Worm (Caenorhabditis elegans) whole organism, L4 larva: ENCODE measurements around the gene mca-2.

Source experiments
- F10B5.3 ChIP-seq: sonication (generic microtip); optimal IDR thresholded peaks from 2 replicates; lab custom pipeline; 2016; ENCODE audit warnings: mild to moderate bottlenecking, missing genetic modification characterization, missing compliant biosample characterization
- F37D6.2 ChIP-seq: sonication (generic microtip); optimal IDR thresholded peaks from 2 replicates; lab custom pipeline; 2016; ENCODE audit warnings: mild to moderate bottlenecking, missing genetic modification characterization, missing compliant biosample characterization
- Y48G9A.11 ChIP-seq: fragments of 200-800 bp; sonication (Bioruptor generic); IDR thresholded peaks from 2 replicates; pipeline ENCODE4 v1.3.6; 2022; ENCODE audit warnings: missing genetic modification reagents, missing genetic modification characterization, missing compliant biosample characterization
- ZK337.2 ChIP-seq: fragments of 200-800 bp; sonication (Bioruptor generic); IDR thresholded peaks from 2 replicates; pipeline ENCODE4 v1.3.6; 2022; ENCODE audit warnings: missing genetic modification reagents, missing genetic modification characterization, missing compliant biosample characterization
- aha-1 ChIP-seq: fragments of 150-350 bp; peaks from one replicate; lab custom pipeline; 2014; ENCODE audit warnings: missing biosample characterization, missing genetic modification characterization
- aly-2 ChIP-seq: sonication (generic microtip); optimal IDR thresholded peaks from 2 replicates; lab custom pipeline; 2018; ENCODE audit warnings: missing biosample characterization, missing genetic modification characterization
- ama-1 ChIP-seq: fragments of 150-350 bp; optimal IDR thresholded peaks from 2 replicates; lab custom pipeline; 2014; ENCODE audit warnings: inconsistent platforms, mixed read lengths
- arid-1 ChIP-seq: fragments of 200-800 bp; sonication (Bioruptor generic); conservative IDR thresholded peaks from 2 replicates; pipeline ENCODE4 v1.3.6; 2022; ENCODE audit warnings: missing genetic modification reagents, missing genetic modification characterization, missing compliant biosample characterization
- ceh-20 ChIP-seq: fragments of 200-800 bp; sonication (Bioruptor generic); IDR thresholded peaks from 2 replicates; pipeline ENCODE4 v1.3.6; 2022; ENCODE audit warnings: missing genetic modification reagents, missing genetic modification characterization, missing compliant biosample characterization
- ceh-28 ChIP-seq: fragments of 150-350 bp; optimal IDR thresholded peaks from 2 replicates; lab custom pipeline; 2014; ENCODE audit warnings: missing biosample characterization, missing genetic modification reagents, missing genetic modification characterization
- ceh-62 ChIP-seq: sonication (generic microtip); optimal IDR thresholded peaks from 2 replicates; lab custom pipeline; 2017; ENCODE audit warnings: missing biosample characterization, missing genetic modification characterization
- ces-1 ChIP-seq: fragments of 150-350 bp; sonication (generic microtip); optimal IDR thresholded peaks from 4 replicates; lab custom pipeline; 2014; ENCODE audit warnings: missing biosample characterization, missing genetic modification reagents, missing genetic modification characterization
- cey-2 ChIP-seq: sonication (generic microtip); optimal IDR thresholded peaks from 3 replicates; lab custom pipeline; 2017; ENCODE audit warnings: missing genetic modification characterization, mild to moderate bottlenecking, missing compliant biosample characterization, antibody characterized with exemption, borderline replicate concordance; ENCODE audit not compliant: insufficient read depth
- ctbp-1 ChIP-seq: fragments of 200-800 bp; sonication (Bioruptor generic); IDR thresholded peaks from 2 replicates; pipeline ENCODE4 v1.3.6; 2022; ENCODE audit warnings: missing genetic modification reagents, missing genetic modification characterization, missing compliant biosample characterization
- daf-12 ChIP-seq: fragments of 150-350 bp; optimal IDR thresholded peaks from 2 replicates; lab custom pipeline; 2014; ENCODE audit warnings: missing biosample characterization, missing genetic modification reagents, missing genetic modification characterization
- daf-19 ChIP-seq: fragments of 200-800 bp; sonication (Bioruptor generic); conservative IDR thresholded peaks from 2 replicates; pipeline ENCODE4 v1.3.6; 2022; ENCODE audit warnings: missing genetic modification characterization, missing compliant biosample characterization
- daf-8 ChIP-seq: fragments of 200-800 bp; sonication (Bioruptor generic); IDR thresholded peaks from 2 replicates; pipeline ENCODE4 v1.3.6; 2022; ENCODE audit warnings: missing genetic modification characterization, missing compliant biosample characterization
- dmd-8 ChIP-seq: fragments of 200-800 bp; sonication (Bioruptor generic); IDR thresholded peaks from 2 replicates; pipeline ENCODE4 v1.3.6; 2022; ENCODE audit warnings: missing genetic modification characterization, missing compliant biosample characterization
- duxl-1 ChIP-seq: sonication (generic microtip); optimal IDR thresholded peaks from 2 replicates; lab custom pipeline; 2016; ENCODE audit warnings: mild to moderate bottlenecking, missing genetic modification characterization, moderate library complexity, missing compliant biosample characterization; ENCODE audit not compliant: poor library complexity
- egl-27 ChIP-seq: sonication (generic microtip); optimal IDR thresholded peaks from 3 replicates; lab custom pipeline; 2017; ENCODE audit warnings: missing biosample characterization, missing genetic modification reagents, missing genetic modification characterization
- egl-43 ChIP-seq: fragments of 200-800 bp; sonication (Bioruptor generic); IDR thresholded peaks from 2 replicates; pipeline ENCODE4 v1.3.6; 2022; ENCODE audit warnings: missing genetic modification reagents, missing genetic modification characterization, missing compliant biosample characterization
- gei-8 ChIP-seq: fragments of 200-800 bp; sonication (Bioruptor generic); optimal IDR thresholded peaks from 2 replicates; lab custom pipeline; 2018; ENCODE audit warnings: mild to moderate bottlenecking, missing genetic modification characterization, missing compliant biosample characterization
- hif-1 ChIP-seq, 2 experiments: sonication (generic microtip); optimal IDR thresholded peaks; 2 replicates each; lab custom pipeline; 2016 to 2017; ENCODE audit warnings: missing compliant biosample characterization in 2 of 2, missing genetic modification characterization in 2 of 2, missing genetic modification reagents in 2 of 2, missing genotype in 2 of 2, mild to moderate bottlenecking in 1 of 2
- hlh-30 ChIP-seq: sonication (generic microtip); optimal IDR thresholded peaks from 2 replicates; lab custom pipeline; 2017; ENCODE audit warnings: antibody characterized with exemption, mild to moderate bottlenecking, missing genetic modification characterization, missing compliant biosample characterization; ENCODE audit not compliant: insufficient read depth
- hmg-1.1 ChIP-seq: fragments of 200-800 bp; sonication (Bioruptor generic); IDR thresholded peaks from 2 replicates; pipeline ENCODE4 v1.3.6; 2022; ENCODE audit warnings: missing genetic modification reagents, missing genetic modification characterization, missing compliant biosample characterization
- lin-29 ChIP-seq: fragments of 200-800 bp; sonication (Bioruptor generic); IDR thresholded peaks from 2 replicates; pipeline ENCODE4 v1.3.6; 2022; ENCODE audit warnings: missing genetic modification reagents, missing genetic modification characterization, missing compliant biosample characterization
- lir-3 ChIP-seq: sonication (generic microtip); optimal IDR thresholded peaks from 2 replicates; lab custom pipeline; 2016; ENCODE audit warnings: mild to moderate bottlenecking, missing genetic modification characterization, missing compliant biosample characterization
- lsy-2 ChIP-seq, 2 experiments: fragments of 150-350 bp in 1 of 2; sonication (generic microtip) in 1 of 2; optimal IDR thresholded peaks; 2 replicates each; lab custom pipeline; 2014 to 2017; ENCODE audit warnings: missing biosample characterization in 2 of 2, missing genetic modification characterization in 2 of 2
- madf-9 ChIP-seq: fragments of 200-800 bp; sonication (Bioruptor generic); conservative IDR thresholded peaks from 2 replicates; pipeline ENCODE4 v1.3.6; 2022; ENCODE audit warnings: missing genetic modification reagents, missing genetic modification characterization, missing compliant biosample characterization
- mdl-1 ChIP-seq, 2 experiments: fragments of 150-350 bp in 1 of 2; sonication (generic microtip) in 1 of 2; optimal IDR thresholded peaks; 2 replicates each; lab custom pipeline; 2014 to 2017; ENCODE audit warnings: missing biosample characterization in 2 of 2, missing genetic modification characterization in 2 of 2
- mdt-29 ChIP-seq: fragments of 200-800 bp; sonication (Bioruptor generic); IDR thresholded peaks from 2 replicates; pipeline ENCODE4 v1.3.6; 2022; ENCODE audit warnings: missing genetic modification reagents, missing genetic modification characterization, missing compliant biosample characterization
- mep-1 ChIP-seq: fragments of 150-350 bp; sonication (generic microtip); optimal IDR thresholded peaks from 3 replicates; lab custom pipeline; 2014; ENCODE audit warnings: missing biosample characterization, missing genetic modification characterization
- mxl-2 ChIP-seq: fragments of 200-800 bp; sonication (Bioruptor generic); conservative IDR thresholded peaks from 2 replicates; pipeline ENCODE4 v1.3.6; 2022; ENCODE audit warnings: missing genetic modification reagents, missing genetic modification characterization, missing compliant biosample characterization
- nhr-102 ChIP-seq: sonication (generic microtip); optimal IDR thresholded peaks from 2 replicates; lab custom pipeline; 2016; ENCODE audit warnings: mild to moderate bottlenecking, missing genetic modification characterization, moderate library complexity, missing compliant biosample characterization
- nhr-11 ChIP-seq: fragments of 150-350 bp; optimal IDR thresholded peaks from 2 replicates; lab custom pipeline; 2014; ENCODE audit warnings: missing biosample characterization, missing genetic modification characterization
- nhr-237 ChIP-seq: sonication (generic microtip); optimal IDR thresholded peaks from 2 replicates; lab custom pipeline; 2017; ENCODE audit warnings: missing biosample characterization, missing genetic modification characterization
- nhr-25 ChIP-seq: sonication (generic microtip); optimal IDR thresholded peaks from 2 replicates; lab custom pipeline; 2017; ENCODE audit warnings: missing genetic modification characterization, mild to moderate bottlenecking, missing compliant biosample characterization, antibody characterized with exemption, moderate library complexity, borderline replicate concordance; ENCODE audit not compliant: insufficient read depth
- nhr-28 ChIP-seq: fragments of 150-350 bp; optimal IDR thresholded peaks from 2 replicates; lab custom pipeline; 2014; ENCODE audit warnings: missing biosample characterization, missing genetic modification characterization
- nhr-42 ChIP-seq: fragments of 200-800 bp; sonication (Bioruptor generic); IDR thresholded peaks from 2 replicates; pipeline ENCODE4 v1.3.6; 2022; ENCODE audit warnings: missing genetic modification characterization, missing compliant biosample characterization
- php-3 ChIP-seq: fragments of 200-800 bp; sonication (Bioruptor generic); IDR thresholded peaks from 2 replicates; pipeline ENCODE4 v1.3.6; 2022; ENCODE audit warnings: missing genetic modification reagents, missing genetic modification characterization, missing compliant biosample characterization
- rbr-2 ChIP-seq: sonication (generic microtip); optimal IDR thresholded peaks from 2 replicates; lab custom pipeline; 2016; ENCODE audit warnings: missing genotype, missing genetic modification characterization, missing compliant biosample characterization
- sdz-12 ChIP-seq: fragments of 200-800 bp; sonication (Bioruptor generic); optimal IDR thresholded peaks from 2 replicates; lab custom pipeline; 2018; ENCODE audit warnings: mild to moderate bottlenecking, missing genetic modification characterization, missing compliant biosample characterization
- snpc-1.2 ChIP-seq: fragments of 200-800 bp; sonication (Bioruptor generic); IDR thresholded peaks from 2 replicates; pipeline ENCODE4 v1.3.6; 2022; ENCODE audit warnings: missing genetic modification reagents, missing genetic modification characterization, missing compliant biosample characterization
- snpc-4 ChIP-seq: fragments of 150-350 bp; optimal IDR thresholded peaks from 2 replicates; lab custom pipeline; 2014; ENCODE audit warnings: missing biosample characterization, missing genetic modification characterization
- spr-3 ChIP-seq: fragments of 200-800 bp; sonication (Bioruptor generic); optimal IDR thresholded peaks from 2 replicates; lab custom pipeline; 2018; ENCODE audit warnings: mild to moderate bottlenecking, missing genetic modification characterization, missing compliant biosample characterization
- tag-97 ChIP-seq: fragments of 200-800 bp; sonication (Bioruptor generic); IDR thresholded peaks from 2 replicates; pipeline ENCODE4 v1.3.6; 2022; ENCODE audit warnings: missing genetic modification characterization, missing compliant biosample characterization
- unc-130 ChIP-seq: sonication (generic microtip); optimal IDR thresholded peaks from 2 replicates; lab custom pipeline; 2016; ENCODE audit warnings: missing genetic modification reagents, missing genetic modification characterization, missing compliant biosample characterization
- zip-11 ChIP-seq: fragments of 200-800 bp; sonication (Bioruptor generic); IDR thresholded peaks from 2 replicates; pipeline ENCODE4 v1.3.6; 2022; ENCODE audit warnings: missing genetic modification characterization, missing compliant biosample characterization
- ztf-7 ChIP-seq: fragments of 150-350 bp; optimal IDR thresholded peaks from 2 replicates; lab custom pipeline; 2014; ENCODE audit warnings: missing biosample characterization, missing genetic modification characterization

The mca-2 gene

DNA sequence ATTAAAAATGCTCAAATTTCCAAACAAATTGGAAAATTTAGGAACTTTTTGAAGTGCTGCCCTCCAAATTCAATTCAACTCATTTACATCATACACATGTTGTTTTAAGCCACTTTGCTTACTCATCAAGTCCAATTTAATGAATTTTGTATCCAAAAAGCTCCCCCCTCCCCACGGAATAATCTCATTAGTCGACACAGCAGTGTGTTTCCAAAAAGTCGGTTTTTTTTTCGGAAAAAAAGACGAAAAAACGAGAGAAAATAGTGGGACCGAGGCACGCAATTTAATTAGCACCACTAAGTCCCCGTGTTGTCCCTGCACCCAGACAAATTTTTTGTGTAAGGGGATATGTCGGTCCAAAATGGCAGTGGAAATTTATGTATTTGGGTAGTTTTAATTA, 31.5 kb upstream of the mca-2 start:
- TF ChIP-seq rbr-2 (tag; lab: Kevin White, UChicago) = peak; percentile 20
- no peak for TF ChIP-seq lir-3 (tag; lab: Kevin White, UChicago)
- TF ChIP-seq lsy-2 (tag; optimal IDR thresholded peaks at IDR 0.05; lab: Kevin White, UChicago) = peak in 1 of 2 experiments; percentile 12
- no peak for TF ChIP-seq tag-97
- no peak for TF ChIP-seq ceh-28 (tag; lab: Kevin White, UChicago)
- no peak for TF ChIP-seq Y48G9A.11 (GFP tag; lab: Robert Waterston, UW)
- TF ChIP-seq ctbp-1 (GFP tag; lab: Robert Waterston, UW) = 0 out of 2 replicates have a peak, but pooled peaks have one; percentile 30
- no peak for TF ChIP-seq spr-3 (GFP tag; lab: Kevin White, UChicago)
- TF ChIP-seq hif-1 (tag; optimal IDR thresholded peaks at IDR 0.05; lab: Kevin White, UChicago) = no peak
- peak; percentile 86 for TF ChIP-seq ces-1
- no peak for TF ChIP-seq daf-12 (tag; lab: Kevin White, UChicago)
- no peak for TF ChIP-seq lin-29 (GFP tag; lab: Robert Waterston, UW)
- TF ChIP-seq snpc-1.2 = no peak
- peak; percentile 1 for TF ChIP-seq aha-1
- TF ChIP-seq hmg-1.1 (GFP tag; lab: Robert Waterston, UW) = 0 out of 2 replicates have a peak, but pooled peaks have one; percentile 9
- TF ChIP-seq nhr-42 (GFP tag; lab: Robert Waterston, UW) = no peak

DNA sequence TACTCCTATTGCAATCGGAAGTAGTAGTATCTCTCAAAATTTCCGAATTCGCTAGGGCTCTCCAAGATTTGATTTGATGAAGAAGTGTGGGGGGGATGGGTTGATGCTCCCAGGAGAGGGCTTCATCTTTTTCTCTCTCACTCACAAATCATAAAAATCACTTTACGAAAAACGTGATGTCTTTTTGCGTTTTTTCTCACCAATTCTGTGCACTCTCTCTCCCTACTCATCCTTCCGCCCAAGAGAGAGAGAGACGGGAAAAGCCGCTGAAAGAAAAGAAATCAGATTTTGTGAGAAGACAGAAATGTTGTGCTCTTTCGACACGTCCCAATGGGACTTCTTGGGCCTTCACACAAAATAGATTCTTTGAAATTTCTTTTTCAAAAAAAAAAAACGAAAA, 30.2 kb upstream of the mca-2 start:
- TF ChIP-seq daf-12 (tag; lab: Kevin White, UChicago) (no peak), nhr-28 (tag; lab: Kevin White, UChicago) (no peak), daf-19 (GFP tag; lab: Robert Waterston, UW) (no peak), spr-3 (GFP tag; lab: Kevin White, UChicago) (no peak), sdz-12 (no peak), Y48G9A.11 (GFP tag; lab: Robert Waterston, UW) (no peak), duxl-1 (tag; lab: Kevin White, UChicago) (no peak), aly-2 (tag; lab: Kevin White, UChicago) (no peak), ztf-7 (tag; lab: Kevin White, UChicago) (no peak), ama-1 (lab: Kevin White, UChicago) (no peak), egl-43 (GFP tag; lab: Robert Waterston, UW) (no peak), mdt-29 (no peak), snpc-1.2 (no peak), gei-8 (GFP tag; lab: Kevin White, UChicago) (no peak), ceh-62 (tag; lab: Kevin White, UChicago) (no peak), nhr-11 (peak; percentile 1), nhr-102 (no peak), mxl-2 (no peak), cey-2 (no peak), snpc-4 (tag; lab: Kevin White, UChicago) (no peak), ZK337.2 (no peak), mdl-1 (tag; optimal IDR thresholded peaks at IDR 0.05; lab: Kevin White, UChicago) (peak in 1 of 2 experiments; percentile 11), dmd-8 (GFP tag; lab: Robert Waterston, UW) (no peak), nhr-25 (tag; lab: Kevin White, UChicago) (no peak), zip-11 (GFP tag; lab: Robert Waterston, UW) (no peak), lir-3 (tag; lab: Kevin White, UChicago) (no peak), F10B5.3 (no peak), nhr-237 (tag; lab: Kevin White, UChicago) (no peak), ceh-20 (peak; percentile 44; the same call in 1 of the 2 replicates), daf-8 (GFP tag; lab: Robert Waterston, UW) (no peak), arid-1 (GFP tag; lab: Robert Waterston, UW) (no peak), egl-27 (no peak), php-3 (no peak), nhr-42 (GFP tag; lab: Robert Waterston, UW) (no peak), madf-9 (GFP tag; lab: Robert Waterston, UW) (no peak), unc-130 (GFP tag; lab: Kevin White, UChicago) (no peak), F37D6.2 (tag; lab: Kevin White, UChicago) (no peak), mep-1 (tag; lab: Kevin White, UChicago) (peak; percentile 23), hlh-30 (tag; lab: Kevin White, UChicago) (peak; percentile 8)
